Worm (Caenorhabditis elegans): ENCODE results near the gene ugt-35.

DNA sequence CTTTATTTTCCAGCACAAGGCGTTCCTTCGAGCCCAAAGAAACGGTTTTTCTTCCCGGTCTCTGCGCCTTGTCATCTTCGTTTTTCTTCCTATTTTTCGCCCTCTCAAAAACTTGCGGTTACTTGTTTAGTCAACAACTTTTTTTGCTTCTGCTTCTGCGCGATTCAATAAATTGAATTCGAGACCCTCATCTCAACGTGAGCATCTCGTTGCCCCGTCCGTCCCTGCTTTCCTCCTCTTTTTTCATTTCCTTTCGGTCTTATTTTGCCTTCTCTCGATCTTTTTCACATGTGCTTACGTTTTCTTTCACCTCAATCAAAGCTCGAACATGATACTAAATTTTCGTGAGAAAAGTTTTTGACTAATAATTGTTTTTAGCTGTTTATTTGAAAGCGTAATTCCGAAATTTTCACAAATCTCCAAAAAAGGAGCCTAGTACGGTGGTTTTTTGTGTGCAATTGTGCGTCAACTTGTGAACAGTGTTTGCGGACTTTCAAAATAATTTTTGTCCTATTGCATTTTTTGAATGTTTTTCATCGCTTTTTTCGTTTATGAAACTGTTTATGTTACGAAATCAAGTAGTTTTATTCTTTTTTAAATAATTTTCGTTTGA is 26.0 kb upstream of the ugt-35 start:
- TF ChIP-seq ceh-63 (GFP tag; optimal IDR thresholded peaks at IDR 0.05) (no peak), nhr-76 (tag; optimal IDR thresholded peaks at IDR 0.05) (no peak), unc-62 (GFP tag; optimal IDR thresholded peaks at IDR 0.05) (no peak), unc-130 (tag; optimal IDR thresholded peaks at IDR 0.05) (no peak), snpc-4 (tag; optimal IDR thresholded peaks at IDR 0.05) (no peak), zag-1 (tag; optimal IDR thresholded peaks at IDR 0.05) (no peak), ets-5 (GFP tag; IDR thresholded peaks at IDR 0.05) (no peak), nhr-84 (tag; optimal IDR thresholded peaks at IDR 0.05) (no peak), F16B12.6 (tag; optimal IDR thresholded peaks at IDR 0.05) (peak; percentile 77), ztf-11 (tag; optimal IDR thresholded peaks at IDR 0.05) (no peak)
